Worm (Caenorhabditis elegans) whole organism, young adult: ENCODE measurements around the gene K06H6.4.

ENCODE experiments used
- B0035.1 ChIP-seq: sonication (generic microtip); optimal IDR thresholded peaks from 2 replicates; lab custom pipeline; 2016; ENCODE audit warnings: missing genetic modification characterization, mild to moderate bottlenecking, missing compliant biosample characterization, missing genotype, missing genetic modification reagents
- F52B5.7 ChIP-seq: sonication (generic microtip); optimal IDR thresholded peaks from 2 replicates; lab custom pipeline; 2016; ENCODE audit warnings: mild to moderate bottlenecking, missing genetic modification characterization, missing compliant biosample characterization
- F55B11.4 ChIP-seq: sonication (generic microtip); optimal IDR thresholded peaks from 2 replicates; lab custom pipeline; 2016; ENCODE audit warnings: missing compliant biosample characterization, missing genetic modification characterization, borderline replicate concordance; ENCODE audit not compliant: insufficient read depth
- T07F8.4 ChIP-seq: sonication (generic microtip); optimal IDR thresholded peaks from 2 replicates; lab custom pipeline; 2016; ENCODE audit warnings: mild to moderate bottlenecking, missing genetic modification characterization, moderate library complexity, missing compliant biosample characterization
- Y53F4B.3 ChIP-seq: fragments of 200-800 bp; sonication (Bioruptor generic); IDR thresholded peaks from 2 replicates; pipeline ENCODE4 v1.3.6; 2022; ENCODE audit warnings: missing genetic modification reagents, missing genetic modification characterization, missing compliant biosample characterization
- ama-1 ChIP-seq, 3 experiments: fragments of 150-350 bp in 1 of 3; sonication (generic microtip) in 2 of 3; optimal IDR thresholded peaks; 2 replicates each; lab custom pipeline; 2014 to 2018; ENCODE audit warnings: missing biosample characterization in 2 of 3, missing genetic modification characterization in 2 of 3, missing genetic modification reagents in 2 of 3
- aptf-3 ChIP-seq: fragments of 200-800 bp; sonication (Bioruptor generic); IDR thresholded peaks from 2 replicates; pipeline ENCODE4 v1.3.6; 2022; ENCODE audit warnings: missing genetic modification characterization, missing compliant biosample characterization
- bed-1 ChIP-seq: fragments of 200-800 bp; sonication (Bioruptor generic); IDR thresholded peaks from 2 replicates; pipeline ENCODE4 v1.3.6; 2022; ENCODE audit warnings: missing genetic modification reagents, missing genetic modification characterization, missing compliant biosample characterization
- efl-1 ChIP-seq: fragments of 150-350 bp; optimal IDR thresholded peaks from 2 replicates; lab custom pipeline; 2014; ENCODE audit warnings: missing biosample characterization, missing genetic modification reagents, missing genetic modification characterization
- fkh-3 ChIP-seq: sonication (generic microtip); optimal IDR thresholded peaks from 2 replicates; lab custom pipeline; 2016; ENCODE audit warnings: mild to moderate bottlenecking, missing genetic modification characterization, missing compliant biosample characterization
- hrde-1 ChIP-seq: sonication (generic microtip); optimal IDR thresholded peaks from 2 replicates; lab custom pipeline; 2016; ENCODE audit warnings: missing genetic modification characterization, mild to moderate bottlenecking, missing compliant biosample characterization, moderate library complexity, missing genotype, missing genetic modification reagents, borderline replicate concordance
- madf-3 ChIP-seq: fragments of 200-800 bp; sonication (Bioruptor generic); IDR thresholded peaks from 2 replicates; pipeline ENCODE4 v1.3.6; 2022; ENCODE audit warnings: missing genetic modification reagents, missing genetic modification characterization, missing compliant biosample characterization
- nhr-27 ChIP-seq: fragments of 200-800 bp; sonication (Bioruptor generic); optimal IDR thresholded peaks from 2 replicates; lab custom pipeline; 2018; ENCODE audit warnings: mild to moderate bottlenecking, missing genetic modification characterization, moderate library complexity, missing compliant biosample characterization
- ztf-26 ChIP-seq: sonication (generic microtip); optimal IDR thresholded peaks from 2 replicates; lab custom pipeline; 2017; ENCODE audit warnings: missing genetic modification characterization, missing compliant biosample characterization

- TF ChIP-seq madf-3 (no peak), ama-1 (optimal IDR thresholded peaks at IDR 0.05; lab: Kevin White, UChicago) (no peak), ama-1 (GFP tag; optimal IDR thresholded peaks at IDR 0.05; lab: Kevin White, UChicago) (no peak), Y53F4B.3 (GFP tag; lab: Robert Waterston, UW) (no peak), F52B5.7 (no peak), F55B11.4 (tag; lab: Kevin White, UChicago) (no peak), fkh-3 (no peak), efl-1 (GFP tag; lab: Kevin White, UChicago) (no peak), bed-1 (GFP tag; lab: Robert Waterston, UW) (no peak), ztf-26 (tag; lab: Kevin White, UChicago) (no peak), aptf-3 (GFP tag; lab: Robert Waterston, UW) (no peak), hrde-1 (no peak), T07F8.4 (tag; lab: Kevin White, UChicago) (no peak), nhr-27 (tag; lab: Kevin White, UChicago) (no peak), B0035.1 (no peak)
Observed at ce11 chrV:592959-593358, 13.9 kb downstream of the K06H6.4 start, which contains the start of gene ZK488.5.
